Worm (Caenorhabditis elegans) whole organism, early embryonic: ENCODE results near the gene sma-5.

ENCODE experiments used
- B0310.2 ChIP-seq: sonication (generic microtip); optimal IDR thresholded peaks from 2 replicates; lab custom pipeline; 2016; ENCODE audit warnings: mild to moderate bottlenecking, missing genetic modification characterization, missing compliant biosample characterization
- ama-1 ChIP-seq: fragments of 150-350 bp; optimal IDR thresholded peaks from 2 replicates; lab custom pipeline; 2014
- ceh-13 ChIP-seq: fragments of 200-800 bp; sonication (Bioruptor generic); optimal IDR thresholded peaks from 2 replicates; lab custom pipeline; 2018; ENCODE audit warnings: mild to moderate bottlenecking, missing genetic modification characterization, missing compliant biosample characterization
- ceh-36 ChIP-seq: sonication (generic microtip); optimal IDR thresholded peaks from 2 replicates; lab custom pipeline; 2016; ENCODE audit warnings: missing genetic modification characterization, inconsistent platforms, missing compliant biosample characterization
- ets-7 ChIP-seq: sonication (generic microtip); optimal IDR thresholded peaks from 2 replicates; lab custom pipeline; 2016; ENCODE audit warnings: missing genotype, missing genetic modification characterization, missing compliant biosample characterization
- flt-1 ChIP-seq: fragments of 200-800 bp; sonication (Bioruptor generic); IDR thresholded peaks from 2 replicates; pipeline ENCODE4 v1.3.6; 2022; ENCODE audit warnings: missing genetic modification characterization, missing compliant biosample characterization
- hmbx-1 ChIP-seq: sonication (generic microtip); optimal IDR thresholded peaks from 2 replicates; lab custom pipeline; 2016; ENCODE audit warnings: mild to moderate bottlenecking, missing genetic modification characterization, missing compliant biosample characterization
- hnd-1 ChIP-seq: sonication (generic microtip); optimal IDR thresholded peaks from 2 replicates; lab custom pipeline; 2016; ENCODE audit warnings: missing genetic modification characterization, missing compliant biosample characterization
- pes-1 ChIP-seq: fragments of 200-800 bp; sonication (Bioruptor generic); IDR thresholded peaks from 2 replicates; pipeline ENCODE4 v1.3.6; 2022; ENCODE audit warnings: missing genetic modification reagents, missing genetic modification characterization, missing compliant biosample characterization
- scrt-1 ChIP-seq: fragments of 200-800 bp; sonication (Bioruptor generic); IDR thresholded peaks from 2 replicates; pipeline ENCODE4 v1.3.6; 2022; ENCODE audit warnings: missing genetic modification characterization, missing compliant biosample characterization
- sea-1 ChIP-seq: fragments of 200-800 bp; sonication (Bioruptor generic); conservative IDR thresholded peaks from 2 replicates; pipeline ENCODE4 v1.3.6; 2022; ENCODE audit warnings: missing genetic modification characterization, missing compliant biosample characterization
- tbx-37 ChIP-seq: fragments of 200-800 bp; sonication (Bioruptor generic); conservative IDR thresholded peaks from 2 replicates; pipeline ENCODE4 v1.3.6; 2022; ENCODE audit warnings: missing genetic modification reagents, missing genetic modification characterization, missing compliant biosample characterization

- TF ChIP-seq ama-1 (lab: Kevin White, UChicago) (no peak), pes-1 (GFP tag; lab: Robert Waterston, UW) (no peak), B0310.2 (tag; lab: Kevin White, UChicago) (no peak), scrt-1 (no peak), tbx-37 (no peak), hmbx-1 (tag; lab: Kevin White, UChicago) (no peak), flt-1 (GFP tag; lab: Robert Waterston, UW) (no peak), ceh-36 (tag; lab: Kevin White, UChicago) (no peak), sea-1 (GFP tag; lab: Robert Waterston, UW) (no peak), ceh-13 (GFP tag; lab: Kevin White, UChicago) (no peak), ets-7 (tag; lab: Kevin White, UChicago) (no peak), hnd-1 (no peak)
Measured at ce11 chrX:11985887-11986286, 19.5 kb downstream of the sma-5 start, which contains the start of gene C49F5.5.
